Fruit fly (Drosophila melanogaster): ENCODE data around the gene rdhB.

DNA sequence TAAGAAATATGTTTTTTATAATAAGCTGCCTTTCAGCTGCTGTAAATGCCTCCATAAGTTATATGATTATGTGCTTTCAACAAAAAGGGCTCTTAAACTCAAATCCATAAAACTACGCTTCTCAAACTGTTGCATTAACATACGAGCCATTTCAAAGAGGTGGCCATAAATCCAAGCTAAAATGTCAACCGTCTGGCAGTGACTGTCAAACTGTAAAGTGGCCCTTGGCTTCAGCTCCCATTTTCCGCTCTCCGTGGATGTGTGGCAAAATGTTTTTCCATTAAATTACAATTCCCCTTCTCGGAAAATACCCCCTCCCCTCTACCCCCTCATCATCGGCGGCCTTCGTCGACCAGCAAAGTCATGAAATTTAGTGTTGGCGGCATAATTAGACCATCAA lies 8.8 kb upstream of the rdhB start:
- TF ChIP-seq svp (GFP tag) (no peak), dsx (GFP tag; optimal IDR thresholded peaks at IDR 0.05; ENCODE audit: poor library complexity, severe bottlenecking) (no peak), dac (GFP tag; optimal IDR thresholded peaks at IDR 0.05) (no peak), fd59A (GFP tag; optimal IDR thresholded peaks at IDR 0.05) (no peak), topi (GFP tag; optimal IDR thresholded peaks at IDR 0.05) (no peak), Blimp-1 (GFP tag; optimal IDR thresholded peaks at IDR 0.05) (no peak), Hr39 (GFP tag; optimal IDR thresholded peaks at IDR 0.05) (no peak)

All from whole organism, prepupa.